Worm (Caenorhabditis elegans) whole organism, mixed stage, embryonic: Measurements from ENCODE around the gene R12B2.2.

Experiments used
- bed-3 ChIP-seq: fragments of 200-800 bp; sonication (Bioruptor generic); optimal IDR thresholded peaks from 3 replicates; lab custom pipeline; 2018; ENCODE audit warnings: mild to moderate bottlenecking, missing genetic modification characterization, moderate library complexity, missing compliant biosample characterization
- ceh-43 ChIP-seq: fragments of 200-800 bp; sonication (Bioruptor generic); optimal IDR thresholded peaks from 2 replicates; lab custom pipeline; 2018; ENCODE audit warnings: mild to moderate bottlenecking, missing genetic modification characterization, moderate library complexity, missing compliant biosample characterization
- ceh-83 ChIP-seq: fragments of 200-800 bp; sonication (Bioruptor generic); optimal IDR thresholded peaks from 2 replicates; lab custom pipeline; 2018; ENCODE audit warnings: mild to moderate bottlenecking, missing genetic modification characterization, missing compliant biosample characterization
- ces-1 ChIP-seq: fragments of 150-350 bp; optimal IDR thresholded peaks from 2 replicates; lab custom pipeline; 2014; ENCODE audit warnings: missing biosample characterization, missing genetic modification reagents, missing genetic modification characterization
- cnd-1 ChIP-seq: fragments of 200-800 bp; sonication (Bioruptor generic); optimal IDR thresholded peaks from 2 replicates; lab custom pipeline; 2018; ENCODE audit warnings: mild to moderate bottlenecking, missing genetic modification characterization, missing compliant biosample characterization
- drap-1 ChIP-seq: fragments of 200-800 bp; sonication (Bioruptor generic); optimal IDR thresholded peaks from 3 replicates; lab custom pipeline; 2018; ENCODE audit warnings: mild to moderate bottlenecking, missing genetic modification characterization, missing compliant biosample characterization
- elt-1 ChIP-seq: sonication (generic microtip); optimal IDR thresholded peaks from 2 replicates; lab custom pipeline; 2017; ENCODE audit warnings: missing genetic modification characterization, mild to moderate bottlenecking, missing compliant biosample characterization, antibody characterized with exemption, moderate library complexity, borderline replicate concordance; ENCODE audit not compliant: insufficient read depth
- elt-3 ChIP-seq: fragments of 150-350 bp; optimal IDR thresholded peaks from 2 replicates; lab custom pipeline; 2014; ENCODE audit warnings: missing biosample characterization, missing genetic modification characterization
- flh-1 ChIP-seq: fragments of 200-800 bp; sonication (Bioruptor generic); optimal IDR thresholded peaks from 2 replicates; lab custom pipeline; 2018; ENCODE audit warnings: mild to moderate bottlenecking, missing genetic modification characterization, moderate library complexity, missing compliant biosample characterization
- ham-2 ChIP-seq: fragments of 200-800 bp; sonication (Bioruptor generic); optimal IDR thresholded peaks from 2 replicates; lab custom pipeline; 2018; ENCODE audit warnings: mild to moderate bottlenecking, missing genetic modification characterization, missing compliant biosample characterization
- hlh-1 ChIP-seq: fragments of 150-350 bp; optimal IDR thresholded peaks from 2 replicates; lab custom pipeline; 2014; ENCODE audit warnings: missing biosample characterization, missing genetic modification reagents, missing genetic modification characterization
- lin-32 ChIP-seq: fragments of 200-800 bp; sonication (Bioruptor generic); optimal IDR thresholded peaks from 2 replicates; lab custom pipeline; 2018; ENCODE audit warnings: mild to moderate bottlenecking, missing genetic modification characterization, missing compliant biosample characterization
- lsy-2 ChIP-seq: fragments of 150-350 bp; optimal IDR thresholded peaks from 2 replicates; lab custom pipeline; 2014; ENCODE audit warnings: missing biosample characterization, missing genetic modification characterization
- mab-5 ChIP-seq: fragments of 150-350 bp; optimal IDR thresholded peaks from 2 replicates; lab custom pipeline; 2014; ENCODE audit warnings: missing biosample characterization, missing genetic modification characterization
- mep-1 ChIP-seq: fragments of 150-350 bp; optimal IDR thresholded peaks from 2 replicates; lab custom pipeline; 2017; ENCODE audit warnings: missing biosample characterization, missing genetic modification reagents, missing genetic modification characterization, inconsistent platforms
- nhr-2 ChIP-seq: fragments of 150-350 bp; optimal IDR thresholded peaks from 2 replicates; lab custom pipeline; 2014; ENCODE audit warnings: missing biosample characterization, missing genetic modification characterization
- nhr-237 ChIP-seq: fragments of 150-350 bp; optimal IDR thresholded peaks from 2 replicates; lab custom pipeline; 2014; ENCODE audit warnings: missing biosample characterization, missing genetic modification characterization
- nhr-28 ChIP-seq: fragments of 150-350 bp; optimal IDR thresholded peaks from 2 replicates; lab custom pipeline; 2014; ENCODE audit warnings: missing biosample characterization, missing genetic modification characterization
- nhr-76 ChIP-seq: sonication (generic microtip); optimal IDR thresholded peaks from 2 replicates; lab custom pipeline; 2017; ENCODE audit warnings: missing biosample characterization, missing genetic modification characterization
- unc-120 ChIP-seq: sonication (generic microtip); optimal IDR thresholded peaks from 2 replicates; lab custom pipeline; 2017; ENCODE audit warnings: missing genetic modification characterization, missing compliant biosample characterization; ENCODE audit not compliant: poor library complexity, severe bottlenecking
- zip-8 ChIP-seq: fragments of 150-350 bp; optimal IDR thresholded peaks from 2 replicates; lab custom pipeline; 2014; ENCODE audit warnings: missing biosample characterization, missing genetic modification characterization
- ztf-11 ChIP-seq: fragments of 150-350 bp; optimal IDR thresholded peaks from 2 replicates; lab custom pipeline; 2014; ENCODE audit warnings: missing biosample characterization, missing genetic modification characterization

Gene R12B2.2

DNA sequence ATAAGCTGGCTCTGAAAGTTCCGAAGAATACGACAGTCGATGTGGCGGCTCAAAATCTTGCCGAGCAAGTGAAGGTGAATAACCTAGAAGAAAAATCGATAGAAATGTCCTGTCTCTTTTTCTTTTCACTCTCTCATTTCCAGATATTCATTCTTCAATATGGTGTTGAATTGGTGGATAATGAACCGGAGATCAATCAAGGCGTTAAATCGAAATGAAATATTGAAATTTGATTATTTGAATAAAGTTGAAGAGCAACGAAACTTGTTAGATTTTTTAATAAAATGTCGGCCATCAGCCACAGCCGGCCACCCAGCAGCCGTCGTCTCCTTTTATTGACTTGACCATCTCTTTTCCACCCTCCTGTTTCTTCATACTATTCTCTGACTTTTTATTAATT lies at the start of gene R12B2.2:
Gene R12B2.2 (plus strand): TSS at position 301 of the 400 bp plus-strand sequence.
- TF ChIP-seq ceh-83 (GFP tag; lab: Kevin White, UChicago) (no peak), elt-3 (tag; lab: Kevin White, UChicago) (no peak), lsy-2 (tag; lab: Kevin White, UChicago) (no peak), nhr-76 (tag; lab: Kevin White, UChicago) (no peak)
- TF ChIP-seq, all 35 proteins: peak for 0

DNA sequence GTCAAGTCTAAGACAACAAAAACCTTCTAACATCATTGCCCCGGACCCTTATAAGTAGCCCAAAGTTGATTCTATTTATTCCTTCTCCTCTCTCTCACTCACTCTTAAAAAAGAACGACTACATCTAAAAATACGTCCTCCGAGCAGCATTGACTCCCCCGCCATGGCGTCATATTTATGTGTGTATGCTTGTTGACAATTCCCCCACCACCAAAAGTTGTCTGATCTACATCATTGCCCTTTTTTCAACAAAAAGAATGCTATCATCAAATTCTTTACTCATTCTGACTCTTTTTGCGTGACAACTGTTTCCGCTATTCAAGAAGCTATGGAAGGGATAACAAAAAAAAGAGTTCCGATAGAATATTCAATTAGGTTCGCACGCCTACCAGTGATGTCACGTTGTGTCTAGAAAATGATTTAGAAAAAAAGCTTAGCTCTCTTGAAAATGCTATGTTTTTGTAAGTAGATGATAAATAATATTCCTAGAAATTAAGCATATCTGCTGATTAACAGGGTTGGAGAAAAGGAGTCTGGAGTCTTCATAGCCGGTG lies 49.3 kb upstream of the R12B2.2 start:
- TF ChIP-seq ceh-83 (GFP tag; lab: Kevin White, UChicago) (no peak), ces-1 (GFP tag; lab: Kevin White, UChicago) (peak; percentile 33)

DNA sequence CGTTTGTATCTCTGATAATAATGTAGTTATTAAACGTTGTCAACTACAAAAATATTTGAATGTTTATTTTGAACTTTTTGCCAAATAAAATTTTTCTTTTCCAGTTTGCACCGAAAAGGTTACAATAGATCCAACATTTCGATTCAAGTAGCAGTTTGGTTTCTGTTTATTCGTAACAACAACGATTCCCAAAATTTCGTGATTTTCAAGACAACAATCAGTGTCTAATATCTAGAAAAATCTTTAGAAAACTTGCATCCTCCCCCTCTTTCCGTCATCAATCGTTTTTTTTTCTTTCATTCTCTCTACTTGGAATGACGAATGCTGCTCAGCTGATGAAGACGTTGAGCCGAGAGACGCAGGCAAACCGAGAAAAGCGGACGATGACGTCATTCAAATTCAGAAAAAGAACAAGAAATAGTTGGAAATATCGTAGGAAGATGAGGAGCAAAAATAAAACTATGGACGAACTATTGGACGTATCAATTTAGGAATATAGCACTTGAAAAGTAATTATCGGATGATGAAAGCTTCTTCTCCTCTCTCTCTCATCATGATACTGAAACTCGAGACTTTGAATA lies 48.2 kb upstream of the R12B2.2 start:
- TF ChIP-seq ceh-83 (GFP tag; lab: Kevin White, UChicago) (no peak), zip-8 (tag; lab: Kevin White, UChicago) (peak; percentile 7)

DNA sequence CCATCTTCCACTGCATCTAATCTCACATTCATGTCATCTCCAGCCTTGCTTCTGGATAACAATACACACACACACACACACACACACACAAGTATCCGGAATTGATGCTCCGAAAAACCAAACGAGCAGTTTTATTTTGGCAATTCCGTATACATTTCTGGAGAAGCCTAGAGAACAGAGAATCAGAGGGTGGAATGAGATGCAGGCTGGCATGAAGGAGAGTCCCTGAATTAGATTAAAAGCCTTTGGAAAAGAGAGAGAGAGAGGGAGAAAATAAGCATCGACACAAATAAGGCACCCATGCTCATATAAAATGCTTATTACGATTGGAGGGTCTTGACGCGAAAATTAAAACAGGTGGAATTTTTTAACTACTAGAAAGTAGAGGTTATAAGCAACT lies 46.1 kb upstream of the R12B2.2 start:
- TF ChIP-seq cnd-1 (tag; lab: Kevin White, UChicago) (no peak), nhr-2 (no peak), lin-32 (GFP tag; lab: Kevin White, UChicago) (no peak), ces-1 (GFP tag; lab: Kevin White, UChicago) (peak; percentile 89)

DNA sequence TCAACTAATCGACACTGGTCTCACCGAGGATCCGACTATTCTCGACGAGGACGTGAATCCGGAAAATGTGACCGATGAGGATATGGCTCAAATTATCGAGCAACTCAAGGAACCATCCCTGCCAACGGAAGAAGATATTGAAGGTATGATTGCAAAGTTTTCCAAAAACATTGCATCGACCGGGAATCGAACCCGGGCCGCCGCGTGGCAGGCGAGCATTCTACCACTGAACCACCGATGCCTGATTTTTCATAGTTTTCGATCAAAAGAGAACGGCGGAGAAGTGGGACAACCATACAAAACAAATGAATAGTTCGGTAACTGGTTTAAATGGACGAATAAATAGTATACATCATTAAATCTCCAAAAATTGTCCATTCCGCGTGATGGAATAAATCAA lies 44.9 kb upstream of the R12B2.2 start:
- no peak for TF ChIP-seq ztf-11 (tag; lab: Kevin White, UChicago)
- TF ChIP-seq ham-2 (GFP tag; lab: Kevin White, UChicago) = no peak

DNA sequence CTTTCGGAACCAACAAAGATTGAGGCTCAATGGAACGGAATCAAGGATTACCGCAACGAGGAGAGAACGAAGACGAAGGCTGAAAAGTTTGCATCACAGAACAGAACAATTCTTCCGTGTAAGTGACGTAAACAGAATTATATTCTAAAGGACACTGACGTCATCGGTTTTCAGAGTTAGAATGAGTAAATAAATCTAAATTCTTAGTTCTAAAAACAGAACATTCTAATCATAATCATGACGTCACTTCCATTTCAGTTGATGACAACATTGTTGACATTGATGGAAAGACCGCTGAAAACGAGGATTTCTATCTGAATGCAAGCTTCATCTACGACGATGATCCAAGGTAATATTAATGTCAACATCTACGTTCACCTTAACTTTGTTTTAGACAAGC lies 42.8 kb upstream of the R12B2.2 start:
- TF ChIP-seq ham-2 (GFP tag; lab: Kevin White, UChicago) = no peak
- peak; percentile 61 for TF ChIP-seq zip-8 (tag; lab: Kevin White, UChicago)

DNA sequence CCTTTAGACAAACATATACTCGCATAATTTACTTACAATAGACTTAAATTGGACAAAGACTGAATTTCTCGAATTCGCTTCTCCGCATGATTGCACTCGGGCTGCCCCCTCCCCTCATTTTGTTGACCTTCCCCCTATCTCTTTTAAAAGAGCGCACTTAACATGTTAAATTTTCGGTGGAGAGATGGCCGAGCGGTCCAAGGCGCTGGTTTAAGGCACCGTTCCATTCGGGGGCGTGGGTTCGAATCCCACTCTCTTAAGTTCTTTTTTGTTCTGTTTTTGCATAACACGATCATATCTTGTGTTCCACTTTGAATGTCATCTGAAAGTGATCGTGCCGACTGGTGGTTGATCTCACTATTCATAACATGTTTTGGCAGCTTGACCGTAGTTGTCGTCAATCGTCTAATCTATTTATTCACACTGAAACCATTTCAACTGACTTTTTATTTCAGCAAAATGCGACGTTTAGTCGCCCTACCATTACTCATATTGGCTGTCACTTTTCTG lies 37.0 kb upstream of the R12B2.2 start, which contains the start of gene cutl-23:
Gene cutl-23 (plus strand): TSS at position 460 of the 510 bp plus-strand sequence.
- peak; percentile 56 for TF ChIP-seq ceh-83 (GFP tag; lab: Kevin White, UChicago)
- peak; percentile 61 for TF ChIP-seq cnd-1 (tag; lab: Kevin White, UChicago)
- TF ChIP-seq ham-2 (GFP tag; lab: Kevin White, UChicago) = peak; percentile 55
- no peak for TF ChIP-seq nhr-237 (tag; lab: Kevin White, UChicago)
- TF ChIP-seq bed-3 (GFP tag; lab: Kevin White, UChicago) = peak; percentile 43
- TF ChIP-seq ces-1 (GFP tag; lab: Kevin White, UChicago) = no peak
- peak; percentile 72 for TF ChIP-seq drap-1 (GFP tag; lab: Kevin White, UChicago)
- peak; percentile 71 for TF ChIP-seq unc-120 (tag; lab: Kevin White, UChicago)

DNA sequence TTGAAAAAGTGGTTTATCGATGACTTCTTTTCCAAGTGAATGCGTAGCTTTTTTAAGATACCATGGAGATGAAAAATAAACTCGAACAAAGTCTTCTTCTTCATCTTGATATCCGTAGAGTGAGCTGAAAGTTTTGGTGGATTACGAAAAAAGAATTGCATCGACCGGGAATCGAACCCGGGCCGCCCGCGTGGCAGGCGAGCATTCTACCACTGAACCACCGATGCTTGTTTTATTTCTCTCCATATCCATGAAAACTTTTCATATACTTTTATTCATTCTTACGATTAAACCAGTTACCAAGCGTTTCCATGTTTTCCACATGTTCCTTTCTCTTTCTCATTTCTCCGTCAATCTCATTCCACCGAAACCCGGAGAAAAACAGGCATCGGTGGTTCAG lies 24.7 kb upstream of the R12B2.2 start:
- TF ChIP-seq ceh-43 (GFP tag; lab: Kevin White, UChicago) (no peak), nhr-237 (tag; lab: Kevin White, UChicago) (no peak), elt-1 (tag; lab: Kevin White, UChicago) (no peak), flh-1 (no peak), nhr-28 (tag; lab: Kevin White, UChicago) (no peak), elt-3 (tag; lab: Kevin White, UChicago) (no peak), bed-3 (GFP tag; lab: Kevin White, UChicago) (no peak), hlh-1 (tag; lab: Kevin White, UChicago) (no peak), ztf-11 (tag; lab: Kevin White, UChicago) (no peak), mep-1 (no peak), lsy-2 (tag; lab: Kevin White, UChicago) (no peak), lin-32 (GFP tag; lab: Kevin White, UChicago) (no peak), mab-5 (no peak), ces-1 (GFP tag; lab: Kevin White, UChicago) (no peak)
- TF ChIP-seq, all 35 proteins: peak for 0
